Worm (Caenorhabditis elegans) whole organism, early embryonic: ENCODE measurements around the gene clec-158.

Source experiments
- F13C5.2 ChIP-seq: sonication (generic microtip); optimal IDR thresholded peaks from 2 replicates; lab custom pipeline; 2017; ENCODE audit warnings: mild to moderate bottlenecking, missing genetic modification characterization, inconsistent platforms, missing compliant biosample characterization
- aly-1 ChIP-seq: sonication (generic microtip); optimal IDR thresholded peaks from 2 replicates; lab custom pipeline; 2016; ENCODE audit warnings: missing genetic modification characterization, missing compliant biosample characterization
- ama-1 ChIP-seq: fragments of 150-350 bp; optimal IDR thresholded peaks from 2 replicates; lab custom pipeline; 2014
- ceh-13 ChIP-seq: fragments of 200-800 bp; sonication (Bioruptor generic); optimal IDR thresholded peaks from 2 replicates; lab custom pipeline; 2018; ENCODE audit warnings: mild to moderate bottlenecking, missing genetic modification characterization, missing compliant biosample characterization
- ceh-36 ChIP-seq: sonication (generic microtip); optimal IDR thresholded peaks from 2 replicates; lab custom pipeline; 2016; ENCODE audit warnings: missing genetic modification characterization, inconsistent platforms, missing compliant biosample characterization
- ets-7 ChIP-seq: sonication (generic microtip); optimal IDR thresholded peaks from 2 replicates; lab custom pipeline; 2016; ENCODE audit warnings: missing genotype, missing genetic modification characterization, missing compliant biosample characterization
- flt-1 ChIP-seq: fragments of 200-800 bp; sonication (Bioruptor generic); IDR thresholded peaks from 2 replicates; pipeline ENCODE4 v1.3.6; 2022; ENCODE audit warnings: missing genetic modification characterization, missing compliant biosample characterization
- hnd-1 ChIP-seq: sonication (generic microtip); optimal IDR thresholded peaks from 2 replicates; lab custom pipeline; 2016; ENCODE audit warnings: missing genetic modification characterization, missing compliant biosample characterization
- pes-1 ChIP-seq: fragments of 200-800 bp; sonication (Bioruptor generic); IDR thresholded peaks from 2 replicates; pipeline ENCODE4 v1.3.6; 2022; ENCODE audit warnings: missing genetic modification reagents, missing genetic modification characterization, missing compliant biosample characterization
- scrt-1 ChIP-seq: fragments of 200-800 bp; sonication (Bioruptor generic); IDR thresholded peaks from 2 replicates; pipeline ENCODE4 v1.3.6; 2022; ENCODE audit warnings: missing genetic modification characterization, missing compliant biosample characterization
- sea-1 ChIP-seq: fragments of 200-800 bp; sonication (Bioruptor generic); conservative IDR thresholded peaks from 2 replicates; pipeline ENCODE4 v1.3.6; 2022; ENCODE audit warnings: missing genetic modification characterization, missing compliant biosample characterization
- tbx-37 ChIP-seq: fragments of 200-800 bp; sonication (Bioruptor generic); conservative IDR thresholded peaks from 2 replicates; pipeline ENCODE4 v1.3.6; 2022; ENCODE audit warnings: missing genetic modification reagents, missing genetic modification characterization, missing compliant biosample characterization
- tra-4 ChIP-seq: sonication (generic microtip); optimal IDR thresholded peaks from 2 replicates; lab custom pipeline; 2017; ENCODE audit warnings: missing genetic modification characterization, missing compliant biosample characterization

DNA sequence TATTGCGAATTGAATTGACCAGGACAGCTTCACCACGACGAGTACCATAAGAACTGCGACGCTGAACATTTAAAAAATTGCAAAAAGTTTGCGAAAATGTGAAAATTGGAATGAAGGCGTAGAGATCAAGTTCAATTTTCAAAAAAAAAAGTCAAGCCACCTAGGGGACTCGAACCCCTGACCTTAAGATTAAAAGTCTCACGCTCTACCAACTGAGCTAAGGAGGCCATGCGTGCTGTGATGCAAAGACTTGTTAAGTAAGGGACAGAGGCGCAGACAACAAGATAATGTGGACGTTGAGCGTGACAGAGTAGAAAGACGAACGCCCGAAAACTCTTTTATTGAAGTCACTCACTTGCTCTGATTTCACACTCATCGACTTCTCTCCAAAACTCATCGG is 28.2 kb upstream of the clec-158 start:
- TF ChIP-seq aly-1 (peak; percentile 82), hnd-1 (tag; lab: Kevin White, UChicago) (peak; percentile 74), flt-1 (GFP tag; lab: Robert Waterston, UW) (peak; percentile 87), ets-7 (tag; lab: Kevin White, UChicago) (peak; percentile 53), tra-4 (tag; lab: Kevin White, UChicago) (no peak), ama-1 (no peak), ceh-36 (peak; percentile 81), F13C5.2 (tag; lab: Kevin White, UChicago) (peak; percentile 87), pes-1 (GFP tag; lab: Robert Waterston, UW) (peak; percentile 90), scrt-1 (GFP tag; lab: Robert Waterston, UW) (peak; percentile 86), ceh-13 (GFP tag; lab: Kevin White, UChicago) (peak; percentile 67), sea-1 (GFP tag; lab: Robert Waterston, UW) (peak; percentile 84), tbx-37 (peak; percentile 74)
